Fruit fly (Drosophila melanogaster) S2 (cell line): ENCODE data around the gene CG42449.

Experiments
- CG8478 ChIP-seq: fragments of >200 bp; optimal IDR thresholded peaks from 2 replicates; lab custom pipeline; 2018
- CTCF ChIP-seq, 2 experiments: fragments of >200 bp; optimal IDR thresholded peaks; 2 replicates each; lab custom pipeline; 2018

Gene CG42449

DNA sequence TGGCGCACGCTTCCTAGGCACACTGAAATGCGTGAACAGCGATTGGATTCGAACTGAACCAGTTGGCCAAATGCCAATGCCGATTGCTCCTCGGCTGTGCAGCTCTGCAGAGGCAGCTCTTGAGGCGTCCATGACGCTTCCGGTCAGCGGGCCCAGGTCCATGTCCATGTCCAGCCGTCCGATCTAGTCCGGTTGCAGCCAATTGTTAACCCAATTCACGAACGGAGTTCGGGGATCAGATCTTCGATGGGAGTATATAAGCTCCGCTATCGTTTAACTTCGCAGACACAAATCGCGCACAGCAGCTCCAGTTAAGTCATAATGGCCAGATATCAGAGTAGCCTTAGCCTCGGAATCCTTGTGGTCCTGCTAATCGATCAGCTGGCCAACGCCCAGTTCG lies at the start of gene CG42449:
Gene CG42449 (plus strand): TSS at position 301 of the 400 bp plus-strand sequence.
- TF ChIP-seq CTCF (optimal IDR thresholded peaks at IDR 0.05; lab: Kevin White, UChicago), result no peak
- no peak for TF ChIP-seq CG8478 (lab: Kevin White, UChicago)

DNA sequence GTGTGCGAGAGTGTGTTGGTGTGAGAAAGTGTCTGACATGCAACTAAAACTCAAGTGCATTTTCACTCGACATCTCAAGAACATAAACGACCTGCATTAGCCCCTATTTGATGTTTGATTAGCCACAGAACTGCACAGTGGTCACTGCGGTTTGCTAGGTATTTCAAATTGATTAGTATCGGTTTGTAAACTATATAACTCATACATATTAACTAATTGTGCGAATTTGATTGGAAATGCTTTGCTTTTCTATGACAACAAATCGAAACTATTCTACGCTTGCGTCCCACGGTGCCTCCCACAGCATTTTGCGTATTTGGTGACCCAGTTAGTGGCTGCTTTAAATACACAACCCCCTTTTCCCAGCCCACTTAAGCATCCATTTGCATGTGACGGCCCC lies 48.3 kb upstream of the CG42449 start:
- TF ChIP-seq CTCF (optimal IDR thresholded peaks at IDR 0.05; lab: Kevin White, UChicago), result no peak
- TF ChIP-seq CG8478 (lab: Kevin White, UChicago), result no peak

DNA sequence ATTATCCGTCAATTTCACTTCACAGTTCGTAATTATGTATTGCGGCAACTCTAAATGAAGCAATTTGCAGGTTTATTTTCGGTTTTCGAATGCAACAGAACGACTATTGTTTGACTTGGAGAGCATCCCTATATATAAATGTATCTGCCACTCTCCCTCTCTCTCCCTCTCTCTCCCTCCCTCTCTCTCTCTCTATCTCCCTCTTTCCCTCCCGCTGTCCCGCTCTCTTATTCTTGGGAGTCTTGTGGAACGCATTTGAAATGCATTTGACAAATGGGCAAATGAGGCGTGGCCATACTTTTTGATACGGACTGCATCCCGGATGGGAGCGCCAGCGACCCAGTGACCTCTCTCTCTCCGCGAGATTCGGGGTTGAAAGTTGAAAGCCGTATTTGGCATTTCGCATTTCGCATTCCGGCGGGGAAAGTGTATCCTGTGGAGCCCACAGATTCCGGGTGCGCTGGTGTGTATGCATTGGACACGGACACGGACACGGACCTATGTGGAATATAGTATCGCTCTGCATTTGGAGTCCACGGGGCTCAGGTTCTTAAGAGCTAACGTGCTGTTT lies 46.4 kb upstream of the CG42449 start:
- TF ChIP-seq CTCF (optimal IDR thresholded peaks at IDR 0.05; lab: Kevin White, UChicago), result no peak
- TF ChIP-seq CG8478 (lab: Kevin White, UChicago), result no peak

DNA sequence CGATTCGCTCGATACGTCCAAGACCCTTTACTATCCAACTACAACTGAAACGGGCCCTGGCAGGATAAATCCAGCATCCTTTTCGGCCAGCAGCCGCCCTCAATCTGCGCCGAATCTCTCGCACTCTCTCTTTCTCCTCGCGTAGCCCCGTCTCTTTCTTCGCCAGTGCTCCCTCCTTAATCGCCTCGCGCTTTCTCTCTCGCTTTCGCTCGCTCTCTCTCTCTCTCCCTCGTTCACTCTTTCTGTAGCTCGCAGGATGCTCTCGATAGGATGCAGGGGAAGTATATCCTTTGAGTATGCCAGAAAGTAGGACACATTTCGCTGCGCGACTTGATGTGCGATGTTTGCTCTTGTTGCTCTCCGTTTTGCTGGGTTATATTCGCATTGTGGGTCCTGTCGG lies 45.5 kb upstream of the CG42449 start:
- TF ChIP-seq CTCF (optimal IDR thresholded peaks at IDR 0.05; lab: Kevin White, UChicago), result no peak
- TF ChIP-seq CG8478 (lab: Kevin White, UChicago), result no peak

DNA sequence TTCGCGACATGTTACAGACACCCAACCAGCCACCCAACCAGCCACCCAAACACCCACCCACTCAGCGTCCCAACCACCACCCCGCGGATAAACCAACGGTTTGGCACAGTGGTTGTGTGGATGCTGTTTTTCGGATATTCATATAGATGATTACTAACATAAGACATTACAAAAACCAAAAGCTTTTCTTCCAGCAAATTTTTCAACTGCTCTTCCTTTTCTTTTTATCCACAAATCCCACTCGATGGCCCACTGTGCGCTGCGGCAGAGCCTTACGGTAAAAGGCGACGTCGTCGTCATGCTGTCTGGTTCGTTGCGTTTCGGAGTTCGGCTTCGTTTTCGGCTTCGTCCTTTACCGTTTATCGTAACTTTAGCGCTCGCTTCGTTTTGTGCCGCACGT lies 44.5 kb upstream of the CG42449 start:
- TF ChIP-seq CG8478 (lab: Kevin White, UChicago), result no peak
- TF ChIP-seq CTCF (optimal IDR thresholded peaks at IDR 0.05; lab: Kevin White, UChicago), result no peak

DNA sequence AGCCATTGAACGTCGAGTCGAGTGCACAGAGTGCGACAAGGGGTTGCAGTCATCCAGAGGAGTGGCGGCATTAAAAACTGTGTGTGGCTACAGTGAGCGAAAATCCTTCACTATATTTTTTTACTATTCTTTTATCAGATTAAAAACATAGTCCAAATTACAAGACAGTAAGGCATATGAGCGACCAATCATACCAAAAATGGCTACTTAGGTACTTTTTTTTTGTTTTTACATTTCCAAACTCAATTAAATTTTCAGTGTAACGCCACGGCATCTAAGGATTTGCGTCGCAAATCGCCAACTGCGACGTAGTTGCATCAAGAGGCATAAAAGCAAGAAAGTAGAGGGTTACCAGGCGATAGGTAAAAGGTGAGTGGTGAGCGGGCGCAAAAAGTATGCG lies 44.0 kb upstream of the CG42449 start:
- TF ChIP-seq CG8478 (lab: Kevin White, UChicago) (no peak), CTCF (optimal IDR thresholded peaks at IDR 0.05; lab: Kevin White, UChicago) (no peak)

DNA sequence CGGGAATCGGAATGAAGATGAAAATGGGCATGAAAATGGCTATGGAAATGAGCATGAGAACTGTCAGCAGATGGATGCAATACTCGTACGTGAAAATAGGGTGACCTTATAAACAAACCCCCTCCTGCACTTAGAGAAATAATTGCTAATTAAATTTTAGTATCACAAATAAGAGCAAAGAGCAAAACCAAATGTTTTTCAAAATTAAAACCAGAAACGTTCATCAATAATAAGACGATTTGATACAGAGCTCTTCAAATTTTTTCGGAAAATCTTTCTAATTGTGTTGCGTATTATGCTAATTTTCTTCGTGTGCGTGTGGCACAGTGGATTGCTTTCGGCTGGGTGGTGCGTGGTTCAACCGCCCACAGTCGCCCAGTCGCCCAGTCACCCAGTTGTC lies 36.8 kb upstream of the CG42449 start:
- TF ChIP-seq CG8478 (lab: Kevin White, UChicago) (no peak), CTCF (optimal IDR thresholded peaks at IDR 0.05; lab: Kevin White, UChicago) (no peak)

DNA sequence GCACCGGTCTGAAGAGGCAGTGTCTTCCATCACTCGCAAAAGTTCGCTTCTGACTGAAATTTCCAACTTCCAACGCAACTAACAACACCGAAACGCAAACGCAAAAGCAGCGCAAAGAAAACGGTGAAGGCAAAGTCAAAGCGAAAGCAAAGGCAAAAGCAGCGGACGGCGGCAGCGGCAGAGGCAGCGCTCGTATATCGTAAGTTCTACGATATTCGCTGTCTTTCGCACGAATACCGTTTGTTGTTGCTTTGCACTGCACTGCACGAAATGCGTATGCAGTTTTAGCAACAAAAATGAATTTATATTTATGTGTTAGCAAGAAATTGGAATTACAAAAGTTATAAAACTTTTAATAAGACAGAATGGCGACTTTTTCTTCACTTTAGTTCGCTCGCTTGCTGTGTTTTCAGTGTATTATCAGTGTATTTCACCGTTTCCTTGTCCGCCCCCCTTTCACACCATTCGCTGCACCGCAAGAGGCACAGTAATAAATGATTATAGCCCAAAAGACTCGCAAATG lies 34.5 kb upstream of the CG42449 start, which contains the start of gene OtopLa:
Gene OtopLa (minus strand): TSS at position 51 of the 523 bp plus-strand sequence.
- TF ChIP-seq CG8478 (lab: Kevin White, UChicago) (no peak), CTCF (optimal IDR thresholded peaks at IDR 0.05; lab: Kevin White, UChicago) (no peak)

DNA sequence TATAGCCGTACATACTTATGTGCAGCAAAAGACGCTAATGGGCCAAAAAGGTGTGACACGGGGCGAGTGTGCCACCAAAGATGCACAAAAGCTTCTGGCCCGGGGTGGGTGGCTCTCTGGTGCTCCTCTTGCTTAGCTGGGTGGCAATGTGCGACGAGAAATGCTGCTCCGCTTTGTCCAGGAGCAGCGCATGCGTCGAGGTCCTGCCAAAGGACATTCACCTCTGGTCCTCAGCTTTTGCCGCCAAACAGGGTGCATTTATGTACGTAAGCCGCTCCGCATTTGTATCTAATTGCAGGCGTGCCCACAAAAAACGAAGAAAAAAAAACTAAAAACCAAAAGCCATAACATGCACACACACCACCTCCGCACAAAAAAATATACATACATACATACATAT lies 33.7 kb upstream of the CG42449 start:
- TF ChIP-seq CTCF (optimal IDR thresholded peaks at IDR 0.05; lab: Kevin White, UChicago) (no peak), CG8478 (lab: Kevin White, UChicago) (no peak)

DNA sequence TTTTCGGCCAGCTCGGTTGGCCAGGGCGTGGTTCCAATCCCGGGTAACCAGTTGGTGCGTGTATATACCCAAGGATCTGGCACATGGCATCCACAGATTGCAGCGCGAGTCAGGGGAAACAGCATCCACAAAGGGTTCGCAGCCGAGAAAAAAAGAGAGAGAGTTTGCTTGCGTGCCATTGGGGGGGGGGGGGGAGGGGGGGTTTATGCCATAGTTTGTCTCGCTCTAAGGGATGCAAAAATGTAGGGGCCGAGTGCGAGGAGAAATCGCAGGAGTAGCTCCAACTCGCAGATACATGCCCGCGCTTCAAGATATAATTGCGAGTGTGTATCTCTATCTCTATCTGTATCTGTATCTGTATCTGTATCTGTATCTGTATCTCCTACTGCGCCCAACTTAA lies 33.0 kb upstream of the CG42449 start:
- no peak for TF ChIP-seq CTCF (optimal IDR thresholded peaks at IDR 0.05; lab: Kevin White, UChicago)
- no peak for TF ChIP-seq CG8478 (lab: Kevin White, UChicago)

DNA sequence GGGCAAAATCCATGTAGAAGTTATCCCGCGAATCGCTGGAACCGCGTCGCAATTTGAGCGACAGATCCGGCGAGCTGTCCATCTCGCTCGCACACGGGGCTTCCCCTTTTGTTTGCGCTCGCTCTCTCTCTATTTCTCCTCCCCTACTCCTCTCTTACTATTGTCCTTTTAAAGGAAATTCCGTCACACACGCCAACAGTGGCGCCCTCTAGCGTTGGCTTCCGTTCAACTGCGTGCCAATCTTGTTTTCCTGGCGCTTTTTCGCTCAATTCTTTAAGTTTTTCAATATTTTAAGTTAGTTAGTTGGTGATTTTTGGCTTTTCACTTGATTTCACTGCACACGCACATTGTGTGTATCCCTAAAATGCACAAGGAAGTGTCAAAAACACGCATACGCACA lies 21.1 kb upstream of the CG42449 start:
- TF ChIP-seq CTCF (optimal IDR thresholded peaks at IDR 0.05; lab: Kevin White, UChicago), result peak; percentile 78 to 79
- no peak for TF ChIP-seq CG8478 (lab: Kevin White, UChicago)

DNA sequence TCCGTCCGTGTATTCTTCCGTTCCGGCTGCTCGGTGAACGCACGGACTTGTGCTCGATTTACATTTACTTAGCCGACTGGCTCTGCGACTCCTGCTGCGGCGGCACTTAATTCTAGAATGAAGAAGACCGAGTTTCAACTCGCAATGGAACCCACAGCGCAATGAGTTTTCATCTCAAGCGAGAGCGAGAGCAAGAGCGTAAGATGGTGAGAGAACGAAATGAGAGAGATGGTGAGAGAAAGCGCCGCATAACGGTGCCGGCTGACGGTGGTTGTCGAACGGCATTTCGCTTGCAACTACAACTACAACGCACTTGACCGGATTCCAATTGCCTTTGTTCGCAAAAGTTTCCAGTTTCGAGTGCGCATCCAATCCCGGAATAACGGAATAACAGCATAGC lies 20.3 kb upstream of the CG42449 start, which contains the start of gene OtopLc:
Gene OtopLc (minus strand): TSS at position 101 of the 400 bp plus-strand sequence.
- TF ChIP-seq CG8478 (lab: Kevin White, UChicago) (no peak), CTCF (optimal IDR thresholded peaks at IDR 0.05; lab: Kevin White, UChicago) (no peak)

DNA sequence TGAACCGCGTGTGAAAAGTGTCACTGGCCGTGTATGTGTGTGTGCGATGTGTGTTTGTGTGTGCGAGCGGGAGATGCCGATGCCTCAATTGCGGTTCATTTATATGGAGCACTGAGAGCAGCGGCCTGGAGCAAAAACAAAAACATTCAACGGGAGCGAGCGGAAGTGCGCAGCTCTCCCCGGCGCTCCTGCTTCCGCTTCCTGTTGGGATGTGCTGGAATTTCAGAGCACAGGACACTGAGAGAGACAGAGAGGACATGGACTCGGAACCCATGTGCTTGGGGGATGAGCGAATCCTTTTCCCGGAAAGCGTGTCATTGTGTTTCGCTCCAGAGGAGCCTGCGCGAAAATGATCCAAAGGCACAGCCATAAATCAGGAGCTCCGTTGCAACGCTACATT lies 18.8 kb upstream of the CG42449 start:
- TF ChIP-seq CG8478 (lab: Kevin White, UChicago), result no peak

DNA sequence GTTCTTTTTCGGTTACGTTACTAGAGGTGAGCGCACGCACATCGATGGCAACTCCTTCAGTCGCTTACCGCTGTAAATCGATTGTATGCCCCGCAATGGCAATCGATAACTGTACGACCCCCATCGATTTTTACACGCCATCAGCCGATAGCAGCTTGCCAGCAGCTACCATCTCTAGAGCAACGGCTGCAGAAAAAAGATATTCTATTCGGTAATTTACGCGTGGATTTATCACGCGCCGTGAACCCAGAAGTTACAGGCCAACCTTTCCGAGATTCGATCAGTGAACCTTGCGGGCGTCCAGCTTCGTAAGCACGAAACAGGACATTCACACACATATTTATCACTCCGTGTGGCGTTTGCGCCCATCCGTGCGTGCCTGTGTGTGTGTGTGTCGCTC lies 17.1 kb upstream of the CG42449 start, which contains the start of the genes Sirt4 and CG4119:
Gene Sirt4 (minus strand): TSS at position 39 of the 400 bp plus-strand sequence.
Gene CG4119 (plus strand): TSS at position 151 of the 400 bp plus-strand sequence.
- TF ChIP-seq CTCF (optimal IDR thresholded peaks at IDR 0.05; lab: Kevin White, UChicago), result peak in 1 of 2 experiments; percentile 29
- TF ChIP-seq CG8478 (lab: Kevin White, UChicago), result no peak

DNA sequence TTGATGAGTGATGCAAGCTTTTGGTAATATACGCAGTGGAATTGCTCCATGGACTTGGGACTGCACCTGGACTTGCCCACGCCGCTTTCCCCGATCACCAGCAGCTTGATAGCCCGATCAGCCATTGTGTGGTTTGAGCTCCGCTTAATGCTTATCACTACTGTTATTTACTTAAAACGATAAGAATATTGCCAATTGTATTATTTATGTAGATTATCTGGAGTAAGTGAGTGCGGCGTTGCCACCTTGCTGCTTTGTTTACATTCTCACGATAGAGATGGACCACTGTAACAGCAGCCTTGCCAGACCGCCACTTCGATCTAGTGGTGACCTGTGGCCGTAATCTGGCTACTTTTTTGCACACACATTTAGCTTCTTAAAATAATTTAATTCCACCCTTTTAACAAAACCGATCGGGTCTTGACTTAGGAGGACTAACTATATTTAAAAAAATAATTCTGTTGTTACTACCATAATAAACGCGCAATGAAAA lies 11.5 kb upstream of the CG42449 start, which contains the start of gene Rab18:
Gene Rab18 (minus strand): TSS at position 276 of the 493 bp plus-strand sequence.
- no peak for TF ChIP-seq CG8478 (lab: Kevin White, UChicago)
- peak in 1 of 2 experiments; percentile 16 for TF ChIP-seq CTCF (optimal IDR thresholded peaks at IDR 0.05; lab: Kevin White, UChicago)
